Fruit fly (Drosophila melanogaster) whole organism, embryonic: ENCODE measurements around the gene AP-1-2beta.
A peak's percentile ranks its signal among the peaks of the same experiment; 100 is the strongest.

ENCODE experiments used
- ATbp ChIP-seq: fragments of 200-800 bp; sonication (Bioruptor generic); optimal IDR thresholded peaks from 2 replicates; lab custom pipeline; 2017; ENCODE audit warnings: missing biosample characterization, mild to moderate bottlenecking, missing genetic modification characterization, missing genetic modification reagents
- Adf1 ChIP-seq: fragments of 200-800 bp; sonication (Bioruptor generic); IDR thresholded peaks from 2 replicates; pipeline ENCODE4 v1.3.6; 2022; ENCODE audit warnings: missing biosample characterization, missing genetic modification characterization
- Asciz ChIP-seq: fragments of 200-800 bp; sonication (Bioruptor generic); optimal IDR thresholded peaks from 2 replicates; lab custom pipeline; 2017; ENCODE audit warnings: missing biosample characterization, mild to moderate bottlenecking, missing genetic modification characterization, missing genetic modification reagents
- Blimp-1 ChIP-seq: fragments of 200-800 bp; sonication (Bioruptor generic); optimal IDR thresholded peaks from 3 replicates; lab custom pipeline; 2018; ENCODE audit warnings: missing biosample characterization, missing genetic modification characterization, mild to moderate bottlenecking, moderate library complexity, missing genetic modification reagents
- BtbVII ChIP-seq: fragments of 200-800 bp; sonication (Bioruptor generic); optimal IDR thresholded peaks from 3 replicates; lab custom pipeline; 2017; ENCODE audit warnings: missing biosample characterization, mild to moderate bottlenecking, missing genetic modification characterization
- C15 ChIP-seq: fragments of 200-800 bp; sonication (Bioruptor generic); IDR thresholded peaks from 3 replicates; pipeline ENCODE4 v1.3.6; 2022; ENCODE audit warnings: missing biosample characterization, missing genetic modification characterization
- CG10274 ChIP-seq: fragments of 200-800 bp; sonication (Bioruptor generic); optimal IDR thresholded peaks from 3 replicates; lab custom pipeline; 2017; ENCODE audit warnings: missing biosample characterization, mild to moderate bottlenecking, missing genetic modification characterization
- CG11696 ChIP-seq: fragments of 200-800 bp; sonication (Bioruptor generic); IDR thresholded peaks from 2 replicates; pipeline ENCODE4 v1.3.6; 2022; ENCODE audit warnings: missing biosample characterization, missing genetic modification characterization
- CG11723 ChIP-seq: fragments of 200-800 bp; sonication (Bioruptor generic); optimal IDR thresholded peaks from 2 replicates; lab custom pipeline; 2017; ENCODE audit warnings: missing biosample characterization, mild to moderate bottlenecking, missing genetic modification characterization
- CG12155 ChIP-seq: fragments of 200-800 bp; sonication (Bioruptor generic); optimal IDR thresholded peaks from 3 replicates; lab custom pipeline; 2016; ENCODE audit warnings: missing biosample characterization, missing genetic modification characterization
- CG12299 ChIP-seq: fragments of 200-800 bp; sonication (Bioruptor generic); optimal IDR thresholded peaks from 2 replicates; lab custom pipeline; 2018; ENCODE audit warnings: missing biosample characterization, mild to moderate bottlenecking, missing genetic modification characterization
- CG14667 ChIP-seq: fragments of 200-800 bp; sonication (Bioruptor generic); IDR thresholded peaks from 2 replicates; pipeline ENCODE4 v1.3.6; 2022; ENCODE audit warnings: missing biosample characterization, missing genetic modification characterization
- CG14710 ChIP-seq: fragments of 200-800 bp; sonication (Bioruptor generic); optimal IDR thresholded peaks from 3 replicates; lab custom pipeline; 2019; ENCODE audit warnings: missing biosample characterization, mild to moderate bottlenecking, missing genetic modification characterization, moderate library complexity
- CG14860 ChIP-seq: fragments of 200-800 bp; sonication (Bioruptor generic); IDR thresholded peaks from 3 replicates; pipeline ENCODE4 v1.3.6; 2022; ENCODE audit warnings: missing biosample characterization, missing genetic modification characterization; ENCODE audit not compliant: partially characterized antibody
- CG17359 ChIP-seq: fragments of 200-800 bp; sonication (Bioruptor generic); optimal IDR thresholded peaks from 3 replicates; lab custom pipeline; 2018; ENCODE audit warnings: missing biosample characterization, mild to moderate bottlenecking, missing genetic modification characterization, moderate library complexity
- CG2199 ChIP-seq: fragments of 200-800 bp; sonication (Bioruptor generic); IDR thresholded peaks from 3 replicates; pipeline ENCODE4 v1.3.6; 2022; ENCODE audit warnings: missing biosample characterization, missing genetic modification characterization
- CG33213 ChIP-seq: fragments of 200-800 bp; sonication (Bioruptor generic); optimal IDR thresholded peaks from 3 replicates; lab custom pipeline; 2016; ENCODE audit warnings: missing biosample characterization, missing genetic modification characterization
- CG3726 ChIP-seq: fragments of 200-800 bp; sonication (Bioruptor generic); IDR thresholded peaks from 3 replicates; pipeline ENCODE4, ENCODE4 v1.3.6; 2022; ENCODE audit warnings: missing biosample characterization, missing genetic modification characterization
- CG4854 ChIP-seq: fragments of 200-800 bp; sonication (Bioruptor generic); optimal IDR thresholded peaks from 2 replicates; lab custom pipeline; 2016; ENCODE audit warnings: missing biosample characterization, missing genetic modification characterization, inconsistent platforms
- CG5953 ChIP-seq: fragments of 200-800 bp; sonication (Bioruptor generic); IDR thresholded peaks from 2 replicates; pipeline ENCODE4 v1.3.6; 2022; ENCODE audit warnings: missing biosample characterization, missing genetic modification characterization
- CG6654 ChIP-seq: fragments of 200-800 bp; sonication (Bioruptor generic); optimal IDR thresholded peaks from 2 replicates; lab custom pipeline; 2017; ENCODE audit warnings: missing biosample characterization, mild to moderate bottlenecking, missing genetic modification characterization
- CG6791 ChIP-seq: fragments of 200-800 bp; sonication (Bioruptor generic); IDR thresholded peaks from 3 replicates; pipeline ENCODE4 v1.3.6; 2022; ENCODE audit warnings: missing biosample characterization, missing genetic modification characterization; ENCODE audit not compliant: partially characterized antibody
- CG9215 ChIP-seq: fragments of 200-800 bp; sonication (Bioruptor generic); IDR thresholded peaks from 2 replicates; pipeline ENCODE4 v1.3.6; 2022; ENCODE audit warnings: missing biosample characterization, missing genetic modification characterization
- CHES-1-like ChIP-seq: fragments of 200-800 bp; sonication (Bioruptor generic); optimal IDR thresholded peaks from 2 replicates; lab custom pipeline; 2016; ENCODE audit warnings: missing biosample characterization, missing genetic modification characterization
- CTCF ChIP-seq: fragments of 200-800 bp; sonication (Bioruptor generic); optimal IDR thresholded peaks from 2 replicates; lab custom pipeline; 2017; ENCODE audit warnings: missing biosample characterization, mild to moderate bottlenecking, missing genetic modification characterization, moderate library complexity
- CrebB ChIP-seq: fragments of 200-800 bp; sonication (Bioruptor generic); optimal IDR thresholded peaks from 3 replicates; lab custom pipeline; 2018; ENCODE audit warnings: missing biosample characterization, mild to moderate bottlenecking, missing genetic modification characterization
- D ChIP-seq, 2 experiments: fragments of 200-800 bp in 1 of 2; fragments of >200 bp in 1 of 2; sonication (Bioruptor generic) in 1 of 2; optimal IDR thresholded peaks; 2 replicates in 1 of 2; 3 replicates in 1 of 2; lab custom pipeline; 2017; ENCODE audit warnings: mild to moderate bottlenecking in 1 of 2, missing biosample characterization in 1 of 2, missing genetic modification characterization in 1 of 2, missing genetic modification reagents in 1 of 2
- Doc2 ChIP-seq: fragments of 200-800 bp; sonication (Bioruptor generic); IDR thresholded peaks from 2 replicates; pipeline ENCODE4 v1.3.6; 2022; ENCODE audit warnings: missing biosample characterization, missing genetic modification characterization
- Hand ChIP-seq: fragments of 200-800 bp; sonication (Bioruptor generic); optimal IDR thresholded peaks from 2 replicates; lab custom pipeline; 2017; ENCODE audit warnings: mild to moderate bottlenecking, missing biosample characterization, missing genetic modification reagents, missing genetic modification characterization
- Hey ChIP-seq: fragments of 200-800 bp; sonication (Bioruptor generic); optimal IDR thresholded peaks from 3 replicates; lab custom pipeline; 2018; ENCODE audit warnings: missing biosample characterization, mild to moderate bottlenecking, missing genetic modification characterization
- Hmx ChIP-seq: fragments of 200-800 bp; sonication (Bioruptor generic); optimal IDR thresholded peaks from 2 replicates; lab custom pipeline; 2016; ENCODE audit warnings: missing biosample characterization, missing genetic modification characterization
- Jarid2 ChIP-seq: fragments of 200-800 bp; sonication (Bioruptor generic); optimal IDR thresholded peaks from 3 replicates; lab custom pipeline; 2017; ENCODE audit warnings: mild to moderate bottlenecking, missing biosample characterization, missing genetic modification reagents, missing genetic modification characterization
- Kr ChIP-seq: fragments of 200-800 bp; sonication (Bioruptor generic); optimal IDR thresholded peaks from 2 replicates; lab custom pipeline; 2017; ENCODE audit warnings: missing biosample characterization, mild to moderate bottlenecking, missing genetic modification characterization
- Myb ChIP-seq: fragments of 200-800 bp; sonication (Bioruptor generic); optimal IDR thresholded peaks from 2 replicates; lab custom pipeline; 2016; ENCODE audit warnings: missing biosample characterization, missing genetic modification characterization
- NC2β ChIP-seq: fragments of 200-800 bp; sonication (Bioruptor generic); optimal IDR thresholded peaks from 2 replicates; lab custom pipeline; 2016; ENCODE audit warnings: missing biosample characterization, missing genetic modification characterization
- Usf ChIP-seq: fragments of 200-800 bp; sonication (Bioruptor generic); optimal IDR thresholded peaks from 2 replicates; lab custom pipeline; 2017; ENCODE audit warnings: missing genotype, missing biosample characterization, missing genetic modification characterization
- bbx ChIP-seq: fragments of 200-800 bp; sonication (Bioruptor generic); IDR thresholded peaks from 2 replicates; pipeline ENCODE4 v1.3.6; 2022; ENCODE audit warnings: missing biosample characterization, missing genetic modification characterization; ENCODE audit not compliant: partially characterized antibody
- dm ChIP-seq: fragments of 200-800 bp; sonication (Bioruptor generic); optimal IDR thresholded peaks from 3 replicates; lab custom pipeline; 2016; ENCODE audit warnings: missing biosample characterization, missing genetic modification characterization
- fru ChIP-seq: fragments of >200 bp; optimal IDR thresholded peaks from 2 replicates; lab custom pipeline; 2017
- gce ChIP-seq: fragments of 200-800 bp; sonication (Bioruptor generic); IDR thresholded peaks from 3 replicates; pipeline ENCODE4 v1.3.6; 2022; ENCODE audit warnings: missing biosample characterization, missing genetic modification characterization
- h ChIP-seq: fragments of >200 bp; optimal IDR thresholded peaks from 2 replicates; lab custom pipeline; 2017
- nerfin-2 ChIP-seq: fragments of 200-800 bp; sonication (Bioruptor generic); IDR thresholded peaks from 2 replicates; pipeline ENCODE4 v1.3.6; 2022; ENCODE audit warnings: missing biosample characterization, missing genetic modification characterization; ENCODE audit not compliant: partially characterized antibody
- oc ChIP-seq: fragments of 200-800 bp; sonication (Bioruptor generic); optimal IDR thresholded peaks from 2 replicates; lab custom pipeline; 2018; ENCODE audit warnings: missing biosample characterization, mild to moderate bottlenecking, missing genetic modification characterization, moderate library complexity
- ranshi ChIP-seq: fragments of 200-800 bp; sonication (Bioruptor generic); IDR thresholded peaks from 2 replicates; pipeline ENCODE4 v1.3.6; 2022; ENCODE audit warnings: missing biosample characterization, missing genetic modification characterization
- ro ChIP-seq: fragments of 200-800 bp; sonication (Bioruptor generic); IDR thresholded peaks from 2 replicates; pipeline ENCODE4 v1.3.6; 2022; ENCODE audit warnings: missing biosample characterization, missing genetic modification characterization
- scrt ChIP-seq: fragments of 200-800 bp; sonication (Bioruptor generic); optimal IDR thresholded peaks from 2 replicates; lab custom pipeline; 2018; ENCODE audit warnings: missing biosample characterization, mild to moderate bottlenecking, missing genetic modification characterization, moderate library complexity
- shn ChIP-seq: fragments of 200-800 bp; sonication (Bioruptor generic); optimal IDR thresholded peaks from 3 replicates; lab custom pipeline; 2016; ENCODE audit warnings: missing biosample characterization, missing genetic modification characterization
- slbo ChIP-seq: fragments of 200-800 bp; sonication (Bioruptor generic); IDR thresholded peaks from 2 replicates; pipeline ENCODE4 v1.3.6; 2022; ENCODE audit warnings: missing biosample characterization, missing genetic modification characterization
- wdn ChIP-seq: fragments of 200-800 bp; sonication (Bioruptor generic); IDR thresholded peaks from 2 replicates; pipeline ENCODE4 v1.3.6; 2022; ENCODE audit warnings: missing biosample characterization, missing genetic modification characterization
- wor ChIP-seq: fragments of 200-800 bp; sonication (Bioruptor generic); IDR thresholded peaks from 2 replicates; pipeline ENCODE4 v1.3.6; 2022; ENCODE audit warnings: missing biosample characterization, missing genetic modification characterization

The AP-1-2beta gene

DNA sequence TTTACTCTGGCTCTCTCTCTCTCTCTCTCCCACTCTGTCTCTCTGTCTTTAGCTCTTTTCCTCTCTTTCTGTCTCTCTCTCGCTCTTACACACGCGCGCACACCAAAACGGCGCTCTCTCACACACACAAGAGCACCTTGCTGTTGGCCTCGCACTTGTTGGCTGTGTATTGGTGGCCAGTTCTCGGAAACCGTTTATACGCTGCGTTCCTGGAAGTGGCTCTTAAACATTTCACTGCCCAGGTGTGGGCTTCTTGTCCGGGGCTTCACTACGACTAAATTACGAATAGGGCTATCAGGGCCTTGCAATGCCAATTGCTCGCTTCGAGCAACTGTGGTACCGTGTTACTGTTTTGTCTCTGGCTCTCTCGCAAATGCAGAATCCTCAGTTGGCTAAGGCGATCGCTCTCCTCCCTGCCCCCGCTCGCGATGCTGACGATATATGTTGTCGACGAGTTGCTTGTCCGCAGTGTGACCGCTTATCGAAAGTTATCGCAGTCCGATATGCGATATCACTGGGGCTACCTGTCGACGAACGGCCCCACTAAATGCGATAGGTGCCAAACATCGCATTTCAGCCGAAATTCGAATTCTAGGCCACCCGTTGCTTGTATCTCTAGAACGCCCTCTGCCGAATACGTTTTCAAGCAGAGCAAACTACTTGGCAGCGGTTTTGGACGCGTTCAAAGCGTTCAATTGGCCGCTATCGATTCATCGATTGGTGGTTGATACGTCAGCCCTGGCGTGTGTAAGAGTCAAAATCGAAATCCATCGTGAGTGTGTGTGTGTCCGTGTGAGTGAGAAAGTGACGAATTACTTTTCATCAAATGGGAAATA, 47.5 kb upstream of the AP-1-2beta start, which contains the start of the genes dome and Ubqn (continued):
- TF ChIP-seq CG9215 (GFP tag; lab: Robert Waterston, UW) (0 out of 2 replicates have a peak, but pooled peaks have one; percentile 14), Jarid2 (no peak), CG2199 (GFP tag; lab: Robert Waterston, UW) (no peak), slbo (GFP tag; lab: Robert Waterston, UW) (no peak), oc (tag; lab: Kevin White, UChicago) (no peak), h (lab: Kevin White, UChicago) (no peak), wdn (GFP tag; lab: Robert Waterston, UW) (no peak), bbx (GFP tag; lab: Robert Waterston, UW) (peak; percentile 82), CG5953 (GFP tag; lab: Robert Waterston, UW) (no peak), Kr (GFP tag; lab: Kevin White, UChicago) (no peak), shn (GFP tag; lab: Kevin White, UChicago) (no peak), CG6791 (GFP tag; lab: Robert Waterston, UW) (peak; percentile 85), Usf (GFP tag; lab: Kevin White, UChicago) (no peak), scrt (GFP tag; lab: Kevin White, UChicago) (peak; percentile 18), ro (GFP tag; lab: Robert Waterston, UW) (no peak), Asciz (GFP tag; lab: Kevin White, UChicago) (no peak), Doc2 (GFP tag; lab: Robert Waterston, UW) (no peak), CG14667 (GFP tag; lab: Robert Waterston, UW) (no peak), ATbp (GFP tag; lab: Kevin White, UChicago) (no peak), Hey (tag; lab: Kevin White, UChicago) (no peak), CG10274 (GFP tag; lab: Kevin White, UChicago) (no peak), wor (GFP tag; lab: Robert Waterston, UW) (no peak), fru (no peak), CG3726 (GFP tag; lab: Robert Waterston, UW) (no peak), CG6654 (GFP tag; lab: Kevin White, UChicago) (no peak), CG14710 (tag; lab: Kevin White, UChicago) (peak; percentile 76), CG33213 (GFP tag; lab: Kevin White, UChicago) (no peak), Adf1 (peak; percentile 28; the same call in 1 of the 2 replicates), Hand (GFP tag; lab: Kevin White, UChicago) (peak; percentile 30), dm (GFP tag; lab: Kevin White, UChicago) (peak; percentile 22), C15 (GFP tag; lab: Robert Waterston, UW) (no peak), CG11696 (GFP tag; lab: Robert Waterston, UW) (no peak), D (optimal IDR thresholded peaks at IDR 0.05; lab: Kevin White, UChicago) (peak; percentile 45), D (GFP tag; optimal IDR thresholded peaks at IDR 0.05; lab: Kevin White, UChicago) (no peak), Blimp-1 (GFP tag; lab: Kevin White, UChicago) (no peak), CG4854 (GFP tag; lab: Kevin White, UChicago) (no peak), Myb (peak; percentile 68), CrebB (no peak), CG14860 (GFP tag; lab: Robert Waterston, UW) (peak; percentile 95), ranshi (GFP tag; lab: Robert Waterston, UW) (no peak), BtbVII (GFP tag; lab: Kevin White, UChicago) (peak; percentile 25), CG12155 (peak; percentile 78), gce (GFP tag; lab: Robert Waterston, UW) (0 out of 3 replicates have a peak, but pooled peaks have one; percentile 9), CG17359 (no peak), CG11723 (no peak), Hmx (GFP tag; lab: Kevin White, UChicago) (no peak), CTCF (peak; percentile 76), CG12299 (tag; lab: Kevin White, UChicago) (no peak), NC2β (GFP tag; lab: Kevin White, UChicago) (peak; percentile 33), CHES-1-like (GFP tag; lab: Kevin White, UChicago) (peak; percentile 56), nerfin-2 (peak; percentile 93)
